Worm (Caenorhabditis elegans): ENCODE results near the gene Y47A7.2.

Gene Y47A7.2

ce11 chrV:5198240-5198639 is at the start of gene Y47A7.2:
Y47A7.2 (minus strand) TSS chrV:5198340.
- no peak for TF ChIP-seq unc-62 (GFP tag; optimal IDR thresholded peaks at IDR 0.05)

- TF ChIP-seq unc-62 (GFP tag; optimal IDR thresholded peaks at IDR 0.05): no peak
Observed at ce11 chrV:5243036-5243435, 44.9 kb upstream of the Y47A7.2 start, which contains the start of gene cest-35.1. cest-35.1 (minus strand) TSS chrV:5243136.

ce11 chrV:5239903-5240302 is 41.8 kb upstream of the Y47A7.2 start, which contains the start of gene B0238.15:
B0238.15 (plus strand) TSS chrV:5240203.
- TF ChIP-seq unc-62 (GFP tag; optimal IDR thresholded peaks at IDR 0.05): no peak

- no peak for TF ChIP-seq unc-62 (GFP tag; optimal IDR thresholded peaks at IDR 0.05)
Observed at ce11 chrV:5239404-5239803, 41.3 kb upstream of the Y47A7.2 start, which contains the start of gene C52A10.3. C52A10.3 (minus strand) TSS chrV:5239504.

ce11 chrV:5237116-5237515 is 39.0 kb upstream of the Y47A7.2 start, which contains the start of gene cest-35.2:
cest-35.2 (minus strand) TSS chrV:5237216.
- TF ChIP-seq unc-62 (GFP tag; optimal IDR thresholded peaks at IDR 0.05): no peak

ce11 chrV:5233777-5234176 is 35.6 kb upstream of the Y47A7.2 start, which contains the start of gene cest-32:
cest-32 (minus strand) TSS chrV:5233891.
- no peak for TF ChIP-seq unc-62 (GFP tag; optimal IDR thresholded peaks at IDR 0.05)

ce11 chrV:5228513-5228912 is 30.4 kb upstream of the Y47A7.2 start:
- no peak for TF ChIP-seq unc-62 (GFP tag; optimal IDR thresholded peaks at IDR 0.05)

- TF ChIP-seq unc-62 (GFP tag; optimal IDR thresholded peaks at IDR 0.05): no peak
Observed at ce11 chrV:5225660-5226059, 27.5 kb upstream of the Y47A7.2 start.

- no peak for TF ChIP-seq unc-62 (GFP tag; optimal IDR thresholded peaks at IDR 0.05)
Observed at ce11 chrV:5223044-5223443, 24.9 kb upstream of the Y47A7.2 start, which contains the start of gene Y49G5B.1. Y49G5B.1 (plus strand) TSS chrV:5223367.

ce11 chrV:5213674-5214073 is 15.5 kb upstream of the Y47A7.2 start:
- TF ChIP-seq unc-62 (GFP tag; optimal IDR thresholded peaks at IDR 0.05): no peak

- TF ChIP-seq unc-62 (GFP tag; optimal IDR thresholded peaks at IDR 0.05): no peak
Observed at ce11 chrV:5204127-5204526, 6.0 kb upstream of the Y47A7.2 start, which contains the start of gene ttc-37. ttc-37 (plus strand) TSS chrV:5204475.

- TF ChIP-seq unc-62 (GFP tag; optimal IDR thresholded peaks at IDR 0.05): no peak
Observed at ce11 chrV:5203643-5204042, 5.5 kb upstream of the Y47A7.2 start.

- no peak for TF ChIP-seq unc-62 (GFP tag; optimal IDR thresholded peaks at IDR 0.05)
Observed at ce11 chrV:5201706-5202105, 3.6 kb upstream of the Y47A7.2 start.

ce11 chrV:5200188-5200587 is 2.0 kb upstream of the Y47A7.2 start:
- TF ChIP-seq unc-62 (GFP tag; optimal IDR thresholded peaks at IDR 0.05): no peak

ce11 chrV:5194508-5194907 is 3.6 kb downstream of the Y47A7.2 start, which contains the start of gene abu-8:
abu-8 (minus strand) TSS chrV:5194608.
- TF ChIP-seq unc-62 (GFP tag; optimal IDR thresholded peaks at IDR 0.05): no peak

- no peak for TF ChIP-seq unc-62 (GFP tag; optimal IDR thresholded peaks at IDR 0.05)
Observed at ce11 chrV:5192501-5192900, 5.6 kb downstream of the Y47A7.2 start, which contains the start of gene C03A7.13. C03A7.13 (minus strand) TSS chrV:5192543.

ce11 chrV:5181612-5182011 is 16.5 kb downstream of the Y47A7.2 start, which contains the start of gene C03A7.2:
C03A7.2 (plus strand) TSS chrV:5181912.
- TF ChIP-seq unc-62 (GFP tag; optimal IDR thresholded peaks at IDR 0.05): no peak

ce11 chrV:5178051-5178450 is 20.1 kb downstream of the Y47A7.2 start:
- no peak for TF ChIP-seq unc-62 (GFP tag; optimal IDR thresholded peaks at IDR 0.05)
